Fruit fly (Drosophila melanogaster): ENCODE measurements around the gene stck.

Gene stck

dm6 chr3R:8333768-8334470 lies 22.9 kb upstream of the stck start, which contains the start of gene Poxm (continued):
- TF ChIP-seq lz (GFP tag; optimal IDR thresholded peaks at IDR 0.05) (peak; percentile 95), CG11902 (GFP tag; optimal IDR thresholded peaks at IDR 0.05) (peak; percentile 99), topi (GFP tag; optimal IDR thresholded peaks at IDR 0.05) (peak; percentile 94), Lpt (GFP tag; optimal IDR thresholded peaks at IDR 0.05) (peak; percentile 96), CG10631 (GFP tag; optimal IDR thresholded peaks at IDR 0.05) (peak; percentile 97), Met (GFP tag; optimal IDR thresholded peaks at IDR 0.05) (peak; percentile 91), CG8119 (GFP tag; IDR thresholded peaks at IDR 0.05) (peak; percentile 97), CG6276 (GFP tag; optimal IDR thresholded peaks at IDR 0.05) (peak; percentile 97), CG15336 (GFP tag; IDR thresholded peaks at IDR 0.05) (peak; percentile 94), eg (GFP tag; IDR thresholded peaks at IDR 0.05) (peak; percentile 91), CG6163 (GFP tag; IDR thresholded peaks at IDR 0.05) (peak; percentile 88), CG6854 (GFP tag; optimal IDR thresholded peaks at IDR 0.05) (peak; percentile 85), CG8319 (GFP tag; optimal IDR thresholded peaks at IDR 0.05) (peak; percentile 93), cyc (GFP tag; optimal IDR thresholded peaks at IDR 0.05) (peak; percentile 93), dsx (GFP tag; optimal IDR thresholded peaks at IDR 0.05; ENCODE audit: poor library complexity, severe bottlenecking) (peak; percentile 95), CG3032 (tag; optimal IDR thresholded peaks at IDR 0.05) (peak; percentile 98), dac (GFP tag; optimal IDR thresholded peaks at IDR 0.05) (peak; percentile 95), CG11762 (GFP tag; optimal IDR thresholded peaks at IDR 0.05; ENCODE audit: insufficient read depth) (peak; percentile 94), acj6 (GFP tag; optimal IDR thresholded peaks at IDR 0.05) (peak; percentile 97), Sox102F (GFP tag; optimal IDR thresholded peaks at IDR 0.05) (peak; percentile 87), Gug (GFP tag; IDR thresholded peaks at IDR 0.05) (peak; percentile 92), svp (GFP tag) (peak; percentile 96), Blimp-1 (GFP tag; optimal IDR thresholded peaks at IDR 0.05) (peak; percentile 89), CG10669 (GFP tag; optimal IDR thresholded peaks at IDR 0.05) (peak; percentile 95), CG32006 (GFP tag; optimal IDR thresholded peaks at IDR 0.05) (peak; percentile 99), Hr38 (GFP tag; optimal IDR thresholded peaks at IDR 0.05) (no peak), ss (GFP tag; optimal IDR thresholded peaks at IDR 0.05) (peak; percentile 93 to 97), Hr39 (GFP tag; optimal IDR thresholded peaks at IDR 0.05) (peak; percentile 84), pdm3 (GFP tag; optimal IDR thresholded peaks at IDR 0.05) (peak; percentile 96), Ets96B (tag; optimal IDR thresholded peaks at IDR 0.05) (peak; percentile 96), OdsH (GFP tag; optimal IDR thresholded peaks at IDR 0.05) (peak; percentile 98), spab (GFP tag; optimal IDR thresholded peaks at IDR 0.05) (peak; percentile 95)

- TF ChIP-seq Smox (GFP tag; optimal IDR thresholded peaks at IDR 0.05) (no peak), CG7368 (GFP tag; optimal IDR thresholded peaks at IDR 0.05) (no peak), fd85E (GFP tag; optimal IDR thresholded peaks at IDR 0.05) (no peak), Hr38 (GFP tag; optimal IDR thresholded peaks at IDR 0.05) (no peak), CG11294 (GFP tag; IDR thresholded peaks at IDR 0.05) (no peak), Eip93F (GFP tag; optimal IDR thresholded peaks at IDR 0.05) (no peak), CG8632 (GFP tag; optimal IDR thresholded peaks at IDR 0.05) (no peak), Blimp-1 (GFP tag; optimal IDR thresholded peaks at IDR 0.05) (no peak), dsx (GFP tag; optimal IDR thresholded peaks at IDR 0.05; ENCODE audit: poor library complexity, severe bottlenecking) (no peak), Sox15 (GFP tag; optimal IDR thresholded peaks at IDR 0.05) (no peak), fd59A (GFP tag; optimal IDR thresholded peaks at IDR 0.05) (no peak), CG4318 (GFP tag; optimal IDR thresholded peaks at IDR 0.05) (no peak), Hr4 (GFP tag; optimal IDR thresholded peaks at IDR 0.05) (no peak)
These were observed 22.4 kb upstream of the stck start for dm6 chr3R:8334471-8334783.

Measured in whole organism, prepupa.